Fruit fly (Drosophila melanogaster) whole organism, wandering third instar larva: ENCODE results near the gene CG10098.

Experiments used
- Abd-B ChIP-seq: fragments of >200 bp; optimal IDR thresholded peaks from 2 replicates; lab custom pipeline; 2017; ENCODE audit warnings: missing biosample characterization, missing genetic modification characterization
- CG32264 ChIP-seq: fragments of 200-800 bp; sonication (Bioruptor generic); optimal IDR thresholded peaks from 2 replicates; lab custom pipeline; 2016; ENCODE audit warnings: missing biosample characterization, missing genetic modification characterization
- Dfd ChIP-seq: fragments of >200 bp; optimal IDR thresholded peaks from 2 replicates; lab custom pipeline; 2017; ENCODE audit warnings: missing biosample characterization, missing genetic modification characterization
- Dif ChIP-seq: fragments of 200-275, 200-300 bp; sonication (Bioruptor generic); optimal IDR thresholded peaks from 2 replicates; lab custom pipeline; 2018; ENCODE audit warnings: missing biosample characterization, missing genetic modification characterization; ENCODE audit not compliant: partially characterized antibody
- GATAd ChIP-seq: sonication (Bioruptor generic); optimal IDR thresholded peaks from 2 replicates; lab custom pipeline; 2016; ENCODE audit warnings: missing biosample characterization, missing genetic modification characterization
- HLH106 ChIP-seq: fragments of 200-800 bp; optimal IDR thresholded peaks from 3 replicates; lab custom pipeline; 2019; ENCODE audit warnings: missing biosample characterization, mild to moderate bottlenecking, missing genetic modification characterization, moderate library complexity
- Hnf4 ChIP-seq: fragments of 200-800 bp; sonication (Bioruptor generic); optimal IDR thresholded peaks from 2 replicates; lab custom pipeline; 2016; ENCODE audit warnings: missing biosample characterization, mild to moderate bottlenecking, missing genetic modification characterization
- Hr78 ChIP-seq: fragments of >200 bp; optimal IDR thresholded peaks from 2 replicates; lab custom pipeline; 2017; ENCODE audit warnings: missing biosample characterization, missing genetic modification characterization
- Hr83 ChIP-seq: fragments of 200-300 bp; sonication (Bioruptor generic); optimal IDR thresholded peaks from 2 replicates; lab custom pipeline; 2016; ENCODE audit warnings: missing biosample characterization, mild to moderate bottlenecking, missing genetic modification characterization, moderate library complexity; ENCODE audit not compliant: poor library complexity, severe bottlenecking
- Jra ChIP-seq: sonication (Bioruptor generic); optimal IDR thresholded peaks from 2 replicates; lab custom pipeline; 2016; ENCODE audit warnings: missing biosample characterization, missing genetic modification characterization
- Mio ChIP-seq: sonication (Bioruptor generic); optimal IDR thresholded peaks from 2 replicates; lab custom pipeline; 2016; ENCODE audit warnings: missing biosample characterization, missing genetic modification characterization
- Myc ChIP-seq: fragments of >200 bp; optimal IDR thresholded peaks from 2 replicates; lab custom pipeline; 2017
- N ChIP-seq: fragments of >200 bp; optimal IDR thresholded peaks from 2 replicates; lab custom pipeline; 2018; ENCODE audit warnings: missing biosample characterization, missing external identifiers, missing genetic modification characterization
- OdsH ChIP-seq: fragments of 200-800 bp; sonication (Bioruptor generic); optimal IDR thresholded peaks from 2 replicates; lab custom pipeline; 2016; ENCODE audit warnings: missing biosample characterization, mild to moderate bottlenecking, missing genetic modification characterization
- Rel ChIP-seq, 2 experiments: fragments of 200-800 bp; sonication (Bioruptor generic) in 1 of 2; optimal IDR thresholded peaks; 2 replicates in 1 of 2; 3 replicates in 1 of 2; lab custom pipeline; 2016 to 2019; ENCODE audit warnings: mild to moderate bottlenecking in 2 of 2, missing biosample characterization in 2 of 2, missing genetic modification characterization in 2 of 2, moderate library complexity in 1 of 2
- Vsx2 ChIP-seq: fragments of 200-300, 225-300 bp; sonication (Bioruptor generic); optimal IDR thresholded peaks from 2 replicates; lab custom pipeline; 2018; ENCODE audit warnings: missing biosample characterization, missing genetic modification characterization; ENCODE audit not compliant: partially characterized antibody
- brk ChIP-seq: fragments of 200-800 bp; sonication (Bioruptor generic); optimal IDR thresholded peaks from 2 replicates; lab custom pipeline; 2016; ENCODE audit warnings: missing biosample characterization, mild to moderate bottlenecking, missing genetic modification characterization
- dl ChIP-seq, 2 experiments: fragments of 175-275, 200-275 bp in 1 of 2; fragments of 200-275 bp in 1 of 2; sonication (Bioruptor generic); optimal IDR thresholded peaks; lab custom pipeline; 2018; ENCODE audit warnings: mild to moderate bottlenecking in 2 of 2, missing biosample characterization in 2 of 2, missing genetic modification characterization in 2 of 2, moderate library complexity in 2 of 2; ENCODE audit not compliant: partially characterized antibody in 2 of 2, insufficient read depth in 1 of 2
- dmrt93B ChIP-seq: fragments of 200-800 bp; sonication (Bioruptor generic); optimal IDR thresholded peaks from 2 replicates; lab custom pipeline; 2018; ENCODE audit warnings: missing biosample characterization, mild to moderate bottlenecking, missing genetic modification characterization
- dsf ChIP-seq: sonication (Bioruptor generic); optimal IDR thresholded peaks from 2 replicates; lab custom pipeline; 2016; ENCODE audit warnings: missing biosample characterization, missing genetic modification characterization, borderline replicate concordance
- foxo ChIP-seq, 2 experiments: fragments of 200-800 bp; sonication (Bioruptor generic); optimal IDR thresholded peaks; 2 replicates in 1 of 2; 3 replicates in 1 of 2; lab custom pipeline; 2016 to 2017; ENCODE audit warnings: missing biosample characterization in 2 of 2, missing genetic modification characterization in 2 of 2
- fru ChIP-seq: fragments of 200-800 bp; sonication (Bioruptor generic); optimal IDR thresholded peaks from 3 replicates; lab custom pipeline; 2016; ENCODE audit warnings: missing biosample characterization, mild to moderate bottlenecking, missing genetic modification characterization
- jim ChIP-seq: fragments of 175-275, 200-325 bp; sonication (Bioruptor generic); optimal IDR thresholded peaks from 2 replicates; lab custom pipeline; 2016; ENCODE audit warnings: missing biosample characterization, mild to moderate bottlenecking, missing genetic modification characterization
- lola ChIP-seq: fragments of >200 bp; optimal IDR thresholded peaks from 2 replicates; lab custom pipeline; 2017; ENCODE audit warnings: missing biosample characterization, missing genetic modification characterization
- pan ChIP-seq: fragments of >200 bp; optimal IDR thresholded peaks from 2 replicates; lab custom pipeline; 2017
- psq ChIP-seq: fragments of 200-800 bp; sonication (Bioruptor generic); optimal IDR thresholded peaks from 3 replicates; lab custom pipeline; 2017; ENCODE audit warnings: missing biosample characterization, mild to moderate bottlenecking, missing genetic modification characterization, moderate library complexity
- rgr ChIP-seq: fragments of 200-800 bp; sonication (Bioruptor generic); optimal IDR thresholded peaks from 3 replicates; lab custom pipeline; 2016; ENCODE audit warnings: missing biosample characterization, mild to moderate bottlenecking, missing genetic modification characterization
- sage ChIP-seq: fragments of 200-800 bp; sonication (Bioruptor generic); optimal IDR thresholded peaks from 2 replicates; lab custom pipeline; 2016; ENCODE audit warnings: missing biosample characterization, mild to moderate bottlenecking, missing genetic modification characterization
- sv ChIP-seq: fragments of 200-800 bp; sonication (Bioruptor generic); optimal IDR thresholded peaks from 3 replicates; lab custom pipeline; 2016; ENCODE audit warnings: missing biosample characterization, missing genetic modification characterization
- usp ChIP-seq: fragments of >200 bp; optimal IDR thresholded peaks from 2 replicates; lab custom pipeline; 2017; ENCODE audit warnings: missing biosample characterization, missing genetic modification characterization
- woc ChIP-seq: sonication (Bioruptor generic); optimal IDR thresholded peaks from 2 replicates; lab custom pipeline; 2016; ENCODE audit warnings: missing biosample characterization, mild to moderate bottlenecking, missing genetic modification characterization

Gene CG10098

dm6 chr3R:7130827-7131226 is 6.5 kb downstream of the CG10098 start:
- TF ChIP-seq brk (peak; percentile 18), Jra (GFP tag; lab: Kevin White, UChicago) (peak; percentile 7), usp (GFP tag; lab: Kevin White, UChicago) (no peak), CG32264 (no peak), N (GFP tag; lab: Kevin White, UChicago) (no peak), Abd-B (GFP tag; lab: Kevin White, UChicago) (no peak), Hnf4 (peak; percentile 60)

- TF ChIP-seq Rel (GFP tag; optimal IDR thresholded peaks at IDR 0.05; lab: Kevin White, UChicago): no peak
- TF ChIP-seq Rel (tag; optimal IDR thresholded peaks at IDR 0.05; lab: Kevin White, UChicago): no peak
- no peak for TF ChIP-seq jim (GFP tag; lab: Kevin White, UChicago)
- TF ChIP-seq sv (GFP tag; lab: Kevin White, UChicago): no peak
- no peak for TF ChIP-seq usp (GFP tag; lab: Kevin White, UChicago)
- TF ChIP-seq psq (GFP tag; lab: Kevin White, UChicago): no peak
- TF ChIP-seq Vsx2 (GFP tag; lab: Kevin White, UChicago): no peak
- no peak for TF ChIP-seq foxo (GFP tag; optimal IDR thresholded peaks at IDR 0.05; lab: Kevin White, UChicago)
- TF ChIP-seq Hr78: no peak
- no peak for TF ChIP-seq woc (GFP tag; lab: Kevin White, UChicago)
- TF ChIP-seq Myc (lab: Kevin White, UChicago): no peak
- no peak for TF ChIP-seq Mio (GFP tag; lab: Kevin White, UChicago)
- TF ChIP-seq dl (GFP tag; optimal IDR thresholded peaks at IDR 0.05; lab: Kevin White, UChicago; ENCODE audit: insufficient read depth in 1 of 2, partially characterized antibody in 2 of 2): no peak
Measured at dm6 chr3R:7131260-7131659, 6.9 kb downstream of the CG10098 start, which contains the start of gene CG31493. TSS of gene CG31493 (plus strand) at chr3R:7131560.

- TF ChIP-seq Hr83 (no peak), Dif (no peak), fru (GFP tag; lab: Kevin White, UChicago) (no peak), GATAd (GFP tag; lab: Kevin White, UChicago) (no peak), Abd-B (GFP tag; lab: Kevin White, UChicago) (no peak), Mio (GFP tag; lab: Kevin White, UChicago) (no peak), rgr (GFP tag; lab: Kevin White, UChicago) (no peak), Myc (lab: Kevin White, UChicago) (no peak), dsf (GFP tag; lab: Kevin White, UChicago) (no peak), Dfd (GFP tag; lab: Kevin White, UChicago) (no peak), foxo (GFP tag; optimal IDR thresholded peaks at IDR 0.05; lab: Kevin White, UChicago) (no peak), Vsx2 (GFP tag; lab: Kevin White, UChicago) (no peak), Hr78 (no peak), sage (no peak), woc (GFP tag; lab: Kevin White, UChicago) (no peak), brk (no peak), psq (GFP tag; lab: Kevin White, UChicago) (no peak), HLH106 (tag; lab: Kevin White, UChicago) (no peak)
Measured at dm6 chr3R:7134715-7135505, 10.6 kb downstream of the CG10098 start.

dm6 chr3R:7135881-7136280 is 11.5 kb downstream of the CG10098 start, which contains the start of gene Fer1:
TSS of gene Fer1 (plus strand) at chr3R:7136206.
- no peak for TF ChIP-seq pan (lab: Kevin White, UChicago)
- TF ChIP-seq HLH106 (tag; lab: Kevin White, UChicago): no peak
- no peak for TF ChIP-seq Mio (GFP tag; lab: Kevin White, UChicago)
- no peak for TF ChIP-seq Rel (GFP tag; optimal IDR thresholded peaks at IDR 0.05; lab: Kevin White, UChicago)
- no peak for TF ChIP-seq Rel (tag; optimal IDR thresholded peaks at IDR 0.05; lab: Kevin White, UChicago)
- no peak for TF ChIP-seq dmrt93B (GFP tag; lab: Kevin White, UChicago)
- no peak for TF ChIP-seq Myc (lab: Kevin White, UChicago)
- TF ChIP-seq sv (GFP tag; lab: Kevin White, UChicago): no peak
- TF ChIP-seq lola (GFP tag; lab: Kevin White, UChicago): no peak
- no peak for TF ChIP-seq Hr83
- TF ChIP-seq OdsH (GFP tag; lab: Kevin White, UChicago): no peak
- no peak for TF ChIP-seq Abd-B (GFP tag; lab: Kevin White, UChicago)
